Worm (Caenorhabditis elegans) whole organism, L4/young adult: ENCODE data around the gene C27D9.1.

Experiments
- W03F9.2 ChIP-seq: fragments of 150-350 bp; optimal IDR thresholded peaks from 2 replicates; lab custom pipeline; 2014; ENCODE audit warnings: missing biosample characterization, missing genetic modification characterization
- him-1 ChIP-seq: sonication (generic microtip); optimal IDR thresholded peaks from 2 replicates; lab custom pipeline; 2016; ENCODE audit warnings: missing genotype, missing genetic modification reagents, missing genetic modification characterization, missing compliant biosample characterization

DNA sequence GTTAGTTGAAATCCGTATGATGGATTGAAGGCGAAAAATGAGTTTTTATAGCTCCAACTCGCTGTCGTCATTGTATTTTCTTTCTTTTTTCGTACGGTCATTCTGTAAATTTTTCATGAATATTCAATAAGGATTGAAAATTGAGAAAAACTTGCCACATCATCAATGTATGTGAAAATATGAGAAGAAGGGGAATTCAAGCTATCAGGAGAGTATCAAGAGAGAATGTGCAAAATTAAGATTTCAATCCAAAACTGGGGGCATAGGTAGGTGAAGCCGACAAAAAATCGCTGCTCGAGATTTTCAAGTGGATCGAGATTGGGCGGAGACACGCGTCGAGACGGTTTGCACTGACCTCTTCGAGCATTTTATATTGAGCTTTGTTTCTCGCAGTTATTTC lies 31.2 kb downstream of the C27D9.1 start, which contains the start of gene nep-12:
- TF ChIP-seq him-1 (no peak), W03F9.2 (tag; lab: Kevin White, UChicago) (no peak)
